Fruit fly (Drosophila melanogaster) whole organism: ENCODE measurements around the gene scyl.

Source experiments
- CG8478 ChIP-seq: fragments of >200 bp; optimal IDR thresholded peaks from 2 replicates; lab custom pipeline; 2018; ENCODE audit warnings: inconsistent platforms
- Dll ChIP-seq: fragments of >200 bp; optimal IDR thresholded peaks from 2 replicates; lab custom pipeline; 2017
- EcR ChIP-seq, 2 experiments: fragments of >200 bp; optimal IDR thresholded peaks; 2 replicates each; lab custom pipeline; 2017; ENCODE audit warnings: missing biosample characterization in 2 of 2, missing genetic modification characterization in 2 of 2, missing genetic modification reagents in 2 of 2
- pan ChIP-seq: fragments of >200 bp; optimal IDR thresholded peaks from 2 replicates; lab custom pipeline; 2017
- psq ChIP-seq: fragments of >200 bp; optimal IDR thresholded peaks from 2 replicates; lab custom pipeline; 2017
- usp ChIP-seq: fragments of >200 bp; optimal IDR thresholded peaks from 2 replicates; lab custom pipeline; 2017; ENCODE audit warnings: missing biosample characterization, missing genetic modification characterization, mixed read lengths

DNA sequence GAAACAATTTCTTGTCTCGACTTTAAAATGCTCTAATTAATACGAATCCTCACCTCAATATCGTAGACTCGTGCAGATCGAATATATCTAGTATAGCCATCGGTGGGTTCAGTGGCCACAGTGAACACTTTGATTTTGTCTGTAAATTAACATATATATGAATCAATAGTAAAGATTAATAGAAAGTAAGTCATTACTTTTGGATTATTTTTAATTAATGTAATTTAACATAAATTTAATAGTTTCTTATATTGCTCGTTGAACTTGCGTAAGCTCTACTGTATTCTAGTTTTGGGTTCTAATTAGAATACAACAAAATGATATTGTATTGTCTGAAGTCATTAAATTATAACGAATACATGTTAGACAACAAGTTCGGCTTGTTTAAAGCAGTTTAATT lies 47.3 kb upstream of the scyl start:
- TF ChIP-seq pan (lab: Kevin White, UChicago) (no peak), CG8478 (no peak), usp (no peak), EcR (GFP tag; optimal IDR thresholded peaks at IDR 0.05; lab: Kevin White, UChicago) (no peak), Dll (lab: Kevin White, UChicago) (no peak), psq (lab: Kevin White, UChicago) (no peak)
